Worm (Caenorhabditis elegans) whole organism, L4/young adult: ENCODE measurements around the gene mdt-10.

Source experiments
- W03F9.2 ChIP-seq: fragments of 150-350 bp; optimal IDR thresholded peaks from 2 replicates; lab custom pipeline; 2014; ENCODE audit warnings: missing biosample characterization, missing genetic modification characterization
- dao-5 ChIP-seq: sonication (generic microtip); optimal IDR thresholded peaks from 2 replicates; lab custom pipeline; 2016; ENCODE audit warnings: missing genotype, missing genetic modification characterization, moderate library complexity, missing compliant biosample characterization
- him-1 ChIP-seq: sonication (generic microtip); optimal IDR thresholded peaks from 2 replicates; lab custom pipeline; 2016; ENCODE audit warnings: missing genotype, missing genetic modification reagents, missing genetic modification characterization, missing compliant biosample characterization

ce11 chrII:7873843-7874372 lies 19.1 kb upstream of the mdt-10 start, which contains the start of gene T01H3.3:
- no peak for TF ChIP-seq him-1 (tag; lab: Kevin White, UChicago)
- peak; percentile 20 for TF ChIP-seq W03F9.2 (tag; lab: Kevin White, UChicago)
- TF ChIP-seq dao-5 (tag; lab: Kevin White, UChicago), result no peak
